Worm (Caenorhabditis elegans) whole organism, late embryonic: ENCODE measurements around the gene W05E10.5.

Experiments
- C08G9.2 ChIP-seq: sonication (generic microtip); optimal IDR thresholded peaks from 2 replicates; lab custom pipeline; 2016; ENCODE audit warnings: mild to moderate bottlenecking, missing genetic modification characterization, moderate library complexity, missing compliant biosample characterization
- C38D4.7 ChIP-seq: fragments of 200-800 bp; sonication (Bioruptor generic); optimal IDR thresholded peaks from 2 replicates; lab custom pipeline; 2018; ENCODE audit warnings: mild to moderate bottlenecking, missing genetic modification characterization, moderate library complexity, missing compliant biosample characterization
- F13H6.1 ChIP-seq: sonication (generic microtip); optimal IDR thresholded peaks from 2 replicates; lab custom pipeline; 2016; ENCODE audit warnings: missing genetic modification characterization, missing compliant biosample characterization
- K09A11.1 ChIP-seq: sonication (generic microtip); optimal IDR thresholded peaks from 2 replicates; lab custom pipeline; 2017; ENCODE audit warnings: antibody characterized with exemption, mild to moderate bottlenecking, missing genetic modification characterization, missing compliant biosample characterization; ENCODE audit not compliant: insufficient read depth
- ceh-18 ChIP-seq: sonication (generic microtip); optimal IDR thresholded peaks from 2 replicates; lab custom pipeline; 2016; ENCODE audit warnings: missing genetic modification characterization, missing compliant biosample characterization
- ceh-19 ChIP-seq: fragments of 200-800 bp; sonication (Bioruptor generic); optimal IDR thresholded peaks from 2 replicates; lab custom pipeline; 2018; ENCODE audit warnings: mild to moderate bottlenecking, missing genetic modification characterization, missing compliant biosample characterization
- ceh-2 ChIP-seq: sonication (generic microtip); optimal IDR thresholded peaks from 2 replicates; lab custom pipeline; 2016; ENCODE audit warnings: missing genotype, missing genetic modification characterization, missing compliant biosample characterization
- ceh-24 ChIP-seq: sonication (generic microtip); optimal IDR thresholded peaks from 2 replicates; lab custom pipeline; 2016; ENCODE audit warnings: mild to moderate bottlenecking, missing genetic modification characterization, missing compliant biosample characterization
- ceh-30 ChIP-seq: fragments of 150-350 bp; optimal IDR thresholded peaks from 2 replicates; lab custom pipeline; 2014; ENCODE audit warnings: missing biosample characterization, missing genetic modification characterization
- ceh-34 ChIP-seq: sonication (generic microtip); optimal IDR thresholded peaks from 2 replicates; lab custom pipeline; 2016; ENCODE audit warnings: mild to moderate bottlenecking, missing genetic modification characterization, missing compliant biosample characterization
- ceh-48 ChIP-seq: sonication (generic microtip); optimal IDR thresholded peaks from 2 replicates; lab custom pipeline; 2016; ENCODE audit warnings: missing genetic modification characterization, inconsistent platforms, missing compliant biosample characterization
- ceh-6 ChIP-seq: fragments of 200-800 bp; sonication (Bioruptor generic); optimal IDR thresholded peaks from 2 replicates; lab custom pipeline; 2018; ENCODE audit warnings: mild to moderate bottlenecking, missing genetic modification characterization, missing compliant biosample characterization
- ceh-9 ChIP-seq: sonication (generic microtip); optimal IDR thresholded peaks from 2 replicates; lab custom pipeline; 2016; ENCODE audit warnings: mild to moderate bottlenecking, missing genetic modification characterization, inconsistent platforms, missing compliant biosample characterization
- che-1 ChIP-seq: sonication (generic microtip); optimal IDR thresholded peaks from 2 replicates; lab custom pipeline; 2016; ENCODE audit warnings: mild to moderate bottlenecking, missing genetic modification characterization, missing compliant biosample characterization
- elt-2 ChIP-seq: sonication (generic microtip); optimal IDR thresholded peaks from 2 replicates; lab custom pipeline; 2016; ENCODE audit warnings: missing genetic modification reagents, missing genetic modification characterization, missing compliant biosample characterization
- elt-4 ChIP-seq: sonication (generic microtip); optimal IDR thresholded peaks from 2 replicates; lab custom pipeline; 2016; ENCODE audit warnings: missing genetic modification characterization, missing compliant biosample characterization
- ets-4 ChIP-seq: sonication (generic microtip); optimal IDR thresholded peaks from 2 replicates; lab custom pipeline; 2016; ENCODE audit warnings: missing genetic modification characterization, missing compliant biosample characterization
- fax-1 ChIP-seq: sonication (generic microtip); optimal IDR thresholded peaks from 2 replicates; lab custom pipeline; 2016; ENCODE audit warnings: missing genotype, missing genetic modification characterization, missing compliant biosample characterization
- fkh-10 ChIP-seq: fragments of 150-350 bp; optimal IDR thresholded peaks from 2 replicates; lab custom pipeline; 2014; ENCODE audit warnings: missing biosample characterization, missing genetic modification reagents, missing genetic modification characterization
- hlh-30 ChIP-seq: sonication (generic microtip); optimal IDR thresholded peaks from 2 replicates; lab custom pipeline; 2017; ENCODE audit warnings: antibody characterized with exemption, missing genetic modification characterization, missing compliant biosample characterization; ENCODE audit not compliant: insufficient read depth
- hlh-6 ChIP-seq: sonication (generic microtip); optimal IDR thresholded peaks from 2 replicates; lab custom pipeline; 2016; ENCODE audit warnings: missing genotype, missing genetic modification characterization, missing compliant biosample characterization
- hlh-8 ChIP-seq: sonication (generic microtip); optimal IDR thresholded peaks from 2 replicates; lab custom pipeline; 2016; ENCODE audit warnings: missing genotype, missing genetic modification characterization, missing compliant biosample characterization
- lim-6 ChIP-seq: sonication (generic microtip); optimal IDR thresholded peaks from 2 replicates; lab custom pipeline; 2016; ENCODE audit warnings: missing genetic modification characterization, missing compliant biosample characterization
- lin-11 ChIP-seq: fragments of 200-800 bp; sonication (Bioruptor generic); optimal IDR thresholded peaks from 2 replicates; lab custom pipeline; 2018; ENCODE audit warnings: mild to moderate bottlenecking, missing genetic modification characterization, missing compliant biosample characterization
- madf-2 ChIP-seq: sonication (generic microtip); optimal IDR thresholded peaks from 2 replicates; lab custom pipeline; 2017; ENCODE audit warnings: missing genetic modification characterization, missing compliant biosample characterization
- pat-9 ChIP-seq: fragments of 200-800 bp; sonication (Bioruptor generic); optimal IDR thresholded peaks from 2 replicates; lab custom pipeline; 2018; ENCODE audit warnings: mild to moderate bottlenecking, missing genetic modification characterization, moderate library complexity, missing compliant biosample characterization
- pax-1 ChIP-seq: fragments of 150-350 bp; optimal IDR thresholded peaks from 2 replicates; lab custom pipeline; 2014; ENCODE audit warnings: missing biosample characterization, missing genetic modification characterization
- pha-4 ChIP-seq: fragments of 150-350 bp; optimal IDR thresholded peaks from 2 replicates; lab custom pipeline; 2018; ENCODE audit warnings: missing biosample characterization, missing genetic modification reagents, missing genetic modification characterization
- pqm-1 ChIP-seq: sonication (generic microtip); optimal IDR thresholded peaks from 2 replicates; lab custom pipeline; 2016; ENCODE audit warnings: missing genetic modification characterization, missing compliant biosample characterization
- pros-1 ChIP-seq: fragments of 150-350 bp; optimal IDR thresholded peaks from 2 replicates; lab custom pipeline; 2014; ENCODE audit warnings: missing biosample characterization, missing genetic modification reagents, missing genetic modification characterization
- sdc-2 ChIP-seq: sonication (generic microtip); optimal IDR thresholded peaks from 2 replicates; lab custom pipeline; 2016; ENCODE audit warnings: missing genotype, missing genetic modification characterization, missing compliant biosample characterization
- sox-2 ChIP-seq: fragments of 200-800 bp; sonication (Bioruptor generic); IDR thresholded peaks from 2 replicates; pipeline ENCODE4 v1.3.6; 2022; ENCODE audit warnings: missing genetic modification reagents, missing genetic modification characterization, missing compliant biosample characterization
- sox-4 ChIP-seq: sonication (generic microtip); optimal IDR thresholded peaks from 2 replicates; lab custom pipeline; 2017; ENCODE audit warnings: mild to moderate bottlenecking, missing genetic modification characterization, inconsistent platforms, missing compliant biosample characterization
- tbx-2 ChIP-seq: sonication (generic microtip); optimal IDR thresholded peaks from 2 replicates; lab custom pipeline; 2016; ENCODE audit warnings: missing genetic modification characterization, missing compliant biosample characterization
- unc-42 ChIP-seq: sonication (generic microtip); optimal IDR thresholded peaks from 2 replicates; lab custom pipeline; 2016; ENCODE audit warnings: missing genotype, missing genetic modification characterization, missing compliant biosample characterization
- zip-5 ChIP-seq: sonication (generic microtip); optimal IDR thresholded peaks from 2 replicates; lab custom pipeline; 2016; ENCODE audit warnings: missing genetic modification characterization, missing compliant biosample characterization

W05E10.5 gene

DNA sequence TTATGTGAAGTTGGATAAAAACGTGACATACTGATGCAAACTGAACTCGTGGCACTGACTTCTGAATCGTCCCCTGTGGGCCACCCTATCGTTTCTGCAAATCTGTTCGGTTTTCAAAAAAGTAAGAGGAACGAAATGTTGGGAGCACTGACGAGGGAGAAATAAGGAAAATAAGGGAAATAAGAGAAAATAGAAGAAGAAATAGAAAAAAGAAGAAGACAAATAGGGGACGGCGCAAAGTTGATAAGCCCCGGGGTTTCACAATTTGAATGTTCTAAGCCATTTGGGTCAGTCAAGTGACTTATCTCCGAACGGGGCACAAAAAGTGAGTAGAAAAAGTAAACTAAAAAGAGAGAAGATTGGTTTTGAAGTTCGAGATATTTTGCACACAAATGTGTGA lies at the start of gene W05E10.5:
TSS of gene W05E10.5 (minus strand) at position 101 of the 400 bp plus-strand sequence.
- TF ChIP-seq ceh-24 (tag; lab: Kevin White, UChicago) = no peak
- no peak for TF ChIP-seq ceh-18 (tag; lab: Kevin White, UChicago)
- no peak for TF ChIP-seq sox-4
- no peak for TF ChIP-seq madf-2 (tag; lab: Kevin White, UChicago)
- TF ChIP-seq pros-1 (tag; lab: Kevin White, UChicago) = no peak

DNA sequence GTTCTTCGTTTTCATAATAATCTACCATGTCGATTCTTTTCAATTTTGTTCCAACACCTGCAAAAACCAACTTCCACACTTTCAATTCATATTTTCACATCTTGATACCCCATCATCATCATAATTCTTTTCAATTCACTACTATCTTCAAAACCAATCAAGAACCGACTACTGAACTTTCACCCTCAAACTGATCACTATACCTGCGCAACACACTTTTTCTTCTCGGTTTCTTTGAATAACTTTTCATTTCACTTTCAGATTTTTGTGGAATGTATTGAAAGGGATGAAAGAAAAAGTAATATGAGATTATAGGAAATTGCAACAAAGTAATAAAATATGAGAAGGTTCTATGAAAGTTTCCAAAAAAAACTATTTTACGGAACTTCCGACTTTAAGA lies 45.6 kb upstream of the W05E10.5 start:
- TF ChIP-seq elt-2 (tag; lab: Kevin White, UChicago) (no peak), hlh-6 (no peak), lim-6 (tag; lab: Kevin White, UChicago) (no peak), ceh-2 (tag; lab: Kevin White, UChicago) (no peak), pax-1 (tag; lab: Kevin White, UChicago) (no peak), fkh-10 (GFP tag; lab: Kevin White, UChicago) (no peak), pat-9 (tag; lab: Kevin White, UChicago) (no peak), zip-5 (tag; lab: Kevin White, UChicago) (no peak), ets-4 (tag; lab: Kevin White, UChicago) (no peak), lin-11 (tag; lab: Kevin White, UChicago) (no peak), sdc-2 (tag; lab: Kevin White, UChicago) (no peak), C38D4.7 (GFP tag; lab: Kevin White, UChicago) (no peak), elt-4 (tag; lab: Kevin White, UChicago) (no peak), hlh-8 (tag; lab: Kevin White, UChicago) (no peak), F13H6.1 (tag; lab: Kevin White, UChicago) (no peak), hlh-30 (tag; lab: Kevin White, UChicago) (no peak), tbx-2 (no peak)

DNA sequence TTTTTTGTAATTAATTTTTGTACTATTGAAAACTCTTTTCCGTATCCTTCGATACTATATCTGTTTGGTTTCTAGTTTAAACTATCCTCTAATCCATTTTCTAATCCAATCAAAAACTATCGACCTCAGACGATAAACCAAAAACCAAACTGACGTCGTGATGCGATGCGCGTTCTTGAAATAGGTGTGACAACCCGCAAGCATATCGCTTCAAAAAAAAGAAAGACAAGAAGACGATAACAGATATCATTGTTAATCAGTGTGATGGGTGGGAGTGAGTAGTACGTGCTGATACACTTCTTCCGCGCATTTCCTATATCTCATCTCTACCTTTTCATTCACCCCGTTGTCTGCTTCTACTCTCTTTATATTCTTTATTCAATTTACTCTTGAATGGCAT lies 44.3 kb upstream of the W05E10.5 start, which contains the start of gene T04F3.1:
TSS of gene T04F3.1 (plus strand) at position 246 of the 400 bp plus-strand sequence.
- no peak for TF ChIP-seq ceh-19 (GFP tag; lab: Kevin White, UChicago)
- TF ChIP-seq pqm-1 (tag; lab: Kevin White, UChicago) = no peak
- no peak for TF ChIP-seq lin-11 (tag; lab: Kevin White, UChicago)
- TF ChIP-seq C08G9.2 = no peak
- no peak for TF ChIP-seq hlh-8 (tag; lab: Kevin White, UChicago)
- TF ChIP-seq unc-42 (tag; lab: Kevin White, UChicago) = no peak
- no peak for TF ChIP-seq che-1 (tag; lab: Kevin White, UChicago)
- no peak for TF ChIP-seq ceh-6 (GFP tag; lab: Kevin White, UChicago)
- TF ChIP-seq pha-4 (tag; lab: Kevin White, UChicago) = no peak
- TF ChIP-seq fax-1 (tag; lab: Kevin White, UChicago) = no peak
- no peak for TF ChIP-seq ceh-9
- TF ChIP-seq K09A11.1 (tag; lab: Kevin White, UChicago) = no peak
- no peak for TF ChIP-seq hlh-30 (tag; lab: Kevin White, UChicago)
- TF ChIP-seq pros-1 (tag; lab: Kevin White, UChicago) = no peak

DNA sequence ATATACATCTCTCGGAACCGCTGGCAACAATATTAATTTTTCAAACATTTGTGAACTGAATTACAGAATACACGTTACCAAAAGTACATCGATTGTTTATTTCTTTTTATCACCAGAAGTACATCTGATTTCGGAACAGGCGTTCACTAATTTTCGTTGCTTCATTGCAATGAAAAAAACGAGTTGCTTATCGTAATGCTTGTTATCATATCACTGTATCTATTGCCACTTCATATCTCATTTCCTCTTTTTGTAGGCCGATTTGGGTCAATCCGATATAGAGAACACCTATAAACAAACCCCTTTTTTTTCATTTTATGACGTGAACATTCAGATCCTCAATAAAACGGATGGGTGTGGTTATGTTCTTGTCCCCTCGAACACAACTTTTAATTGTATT lies 41.8 kb upstream of the W05E10.5 start:
- TF ChIP-seq ceh-30 (tag; lab: Kevin White, UChicago) = no peak
- TF ChIP-seq ceh-48 (tag; lab: Kevin White, UChicago) = no peak
- no peak for TF ChIP-seq tbx-2
- TF ChIP-seq C08G9.2 = no peak
- no peak for TF ChIP-seq lin-11 (tag; lab: Kevin White, UChicago)
- TF ChIP-seq ceh-34 = no peak
- TF ChIP-seq pqm-1 (tag; lab: Kevin White, UChicago) = no peak
- TF ChIP-seq sox-2 (GFP tag; lab: Robert Waterston, UW) = no peak
